Worm (Caenorhabditis elegans) whole organism, L4 larva: ENCODE measurements around the gene mff-1.

Experiments
- D1046.2 ChIP-seq: fragments of 200-800 bp; sonication (Bioruptor generic); IDR thresholded peaks from 2 replicates; pipeline ENCODE4 v1.3.6; 2022; ENCODE audit warnings: missing genetic modification characterization, missing compliant biosample characterization
- F26F4.8 ChIP-seq: fragments of 200-800 bp; sonication (Bioruptor generic); conservative IDR thresholded peaks from 2 replicates; pipeline ENCODE4 v1.3.6; 2022; ENCODE audit warnings: missing genetic modification characterization, missing compliant biosample characterization
- F49E8.2 ChIP-seq: sonication (generic microtip); optimal IDR thresholded peaks from 2 replicates; lab custom pipeline; 2016; ENCODE audit warnings: missing compliant biosample characterization, mild to moderate bottlenecking, missing genetic modification characterization, borderline replicate concordance
- Y75B8A.6 ChIP-seq: fragments of 200-800 bp; sonication (Bioruptor generic); IDR thresholded peaks from 2 replicates; pipeline ENCODE4 v1.3.6; 2022; ENCODE audit warnings: missing genetic modification reagents, missing genetic modification characterization, missing compliant biosample characterization
- ZK546.5 ChIP-seq, 2 experiments: sonication (generic microtip); optimal IDR thresholded peaks; 2 replicates each; lab custom pipeline; 2017; ENCODE audit warnings: missing biosample characterization in 2 of 2, missing genetic modification characterization in 2 of 2
- aha-1 ChIP-seq: fragments of 150-350 bp; peaks from one replicate; lab custom pipeline; 2014; ENCODE audit warnings: missing biosample characterization, missing genetic modification characterization
- arid-1 ChIP-seq: fragments of 200-800 bp; sonication (Bioruptor generic); conservative IDR thresholded peaks from 2 replicates; pipeline ENCODE4 v1.3.6; 2022; ENCODE audit warnings: missing genetic modification reagents, missing genetic modification characterization, missing compliant biosample characterization
- ceh-20 ChIP-seq: fragments of 200-800 bp; sonication (Bioruptor generic); IDR thresholded peaks from 2 replicates; pipeline ENCODE4 v1.3.6; 2022; ENCODE audit warnings: missing genetic modification reagents, missing genetic modification characterization, missing compliant biosample characterization
- ceh-32 ChIP-seq: sonication (generic microtip); optimal IDR thresholded peaks from 2 replicates; lab custom pipeline; 2016; ENCODE audit warnings: mild to moderate bottlenecking, missing genetic modification characterization, missing compliant biosample characterization; ENCODE audit not compliant: poor library complexity
- ceh-44 ChIP-seq: fragments of 200-800 bp; sonication (Bioruptor generic); IDR thresholded peaks from 2 replicates; pipeline ENCODE4 v1.3.6; 2022; ENCODE audit warnings: missing genetic modification reagents, missing genetic modification characterization, missing compliant biosample characterization
- cey-2 ChIP-seq: sonication (generic microtip); optimal IDR thresholded peaks from 3 replicates; lab custom pipeline; 2017; ENCODE audit warnings: missing genetic modification characterization, mild to moderate bottlenecking, missing compliant biosample characterization, antibody characterized with exemption, borderline replicate concordance; ENCODE audit not compliant: insufficient read depth
- ctbp-1 ChIP-seq: fragments of 200-800 bp; sonication (Bioruptor generic); IDR thresholded peaks from 2 replicates; pipeline ENCODE4 v1.3.6; 2022; ENCODE audit warnings: missing genetic modification reagents, missing genetic modification characterization, missing compliant biosample characterization
- daf-12 ChIP-seq: fragments of 150-350 bp; optimal IDR thresholded peaks from 2 replicates; lab custom pipeline; 2014; ENCODE audit warnings: missing biosample characterization, missing genetic modification reagents, missing genetic modification characterization
- dmd-9 ChIP-seq: fragments of 200-800 bp; sonication (Bioruptor generic); IDR thresholded peaks from 2 replicates; pipeline ENCODE4 v1.3.6; 2022; ENCODE audit warnings: missing genetic modification reagents, missing genetic modification characterization, missing compliant biosample characterization
- dpl-1 ChIP-seq: fragments of 150-350 bp; optimal IDR thresholded peaks from 2 replicates; lab custom pipeline; 2014; ENCODE audit warnings: missing biosample characterization, missing genetic modification reagents, missing genetic modification characterization
- duxl-1 ChIP-seq: sonication (generic microtip); optimal IDR thresholded peaks from 2 replicates; lab custom pipeline; 2016; ENCODE audit warnings: mild to moderate bottlenecking, missing genetic modification characterization, moderate library complexity, missing compliant biosample characterization; ENCODE audit not compliant: poor library complexity
- dve-1 ChIP-seq: sonication (generic microtip); optimal IDR thresholded peaks from 2 replicates; lab custom pipeline; 2017; ENCODE audit warnings: antibody characterized with exemption, mild to moderate bottlenecking, missing genetic modification characterization, missing compliant biosample characterization; ENCODE audit not compliant: insufficient read depth
- fkh-10 ChIP-seq: fragments of 150-350 bp; optimal IDR thresholded peaks from 2 replicates; lab custom pipeline; 2014; ENCODE audit warnings: missing biosample characterization, missing genetic modification reagents, missing genetic modification characterization
- hlh-30 ChIP-seq: sonication (generic microtip); optimal IDR thresholded peaks from 2 replicates; lab custom pipeline; 2017; ENCODE audit warnings: antibody characterized with exemption, mild to moderate bottlenecking, missing genetic modification characterization, missing compliant biosample characterization; ENCODE audit not compliant: insufficient read depth
- jun-1 ChIP-seq: fragments of 150-350 bp; optimal IDR thresholded peaks from 2 replicates; lab custom pipeline; 2014; ENCODE audit warnings: missing biosample characterization, missing genetic modification reagents, missing genetic modification characterization
- lin-13 ChIP-seq: fragments of 150-350 bp; optimal IDR thresholded peaks from 2 replicates; lab custom pipeline; 2014; ENCODE audit warnings: missing biosample characterization, missing genetic modification reagents, missing genetic modification characterization
- lin-39 ChIP-seq: fragments of 150-350 bp; optimal IDR thresholded peaks from 2 replicates; lab custom pipeline; 2014; ENCODE audit warnings: missing biosample characterization, missing genetic modification reagents, missing genetic modification characterization
- lir-3 ChIP-seq: sonication (generic microtip); optimal IDR thresholded peaks from 2 replicates; lab custom pipeline; 2016; ENCODE audit warnings: mild to moderate bottlenecking, missing genetic modification characterization, missing compliant biosample characterization
- madf-9 ChIP-seq: fragments of 200-800 bp; sonication (Bioruptor generic); conservative IDR thresholded peaks from 2 replicates; pipeline ENCODE4 v1.3.6; 2022; ENCODE audit warnings: missing genetic modification reagents, missing genetic modification characterization, missing compliant biosample characterization
- mdl-1 ChIP-seq, 2 experiments: fragments of 150-350 bp in 1 of 2; sonication (generic microtip) in 1 of 2; optimal IDR thresholded peaks; 2 replicates each; lab custom pipeline; 2014 to 2017; ENCODE audit warnings: missing biosample characterization in 2 of 2, missing genetic modification characterization in 2 of 2
- mep-1 ChIP-seq: fragments of 150-350 bp; sonication (generic microtip); optimal IDR thresholded peaks from 3 replicates; lab custom pipeline; 2014; ENCODE audit warnings: missing biosample characterization, missing genetic modification characterization
- mxl-3 ChIP-seq: fragments of 200-800 bp; sonication (Bioruptor generic); optimal IDR thresholded peaks from 2 replicates; lab custom pipeline; 2018; ENCODE audit warnings: mild to moderate bottlenecking, missing genetic modification characterization, missing compliant biosample characterization
- nhr-10 ChIP-seq: fragments of 150-350 bp; optimal IDR thresholded peaks from 2 replicates; lab custom pipeline; 2014; ENCODE audit warnings: missing biosample characterization, missing genetic modification characterization
- nhr-102 ChIP-seq: sonication (generic microtip); optimal IDR thresholded peaks from 2 replicates; lab custom pipeline; 2016; ENCODE audit warnings: mild to moderate bottlenecking, missing genetic modification characterization, moderate library complexity, missing compliant biosample characterization
- nhr-25 ChIP-seq: sonication (generic microtip); optimal IDR thresholded peaks from 2 replicates; lab custom pipeline; 2017; ENCODE audit warnings: missing genetic modification characterization, mild to moderate bottlenecking, missing compliant biosample characterization, antibody characterized with exemption, moderate library complexity, borderline replicate concordance; ENCODE audit not compliant: insufficient read depth
- nhr-28 ChIP-seq: fragments of 150-350 bp; optimal IDR thresholded peaks from 2 replicates; lab custom pipeline; 2014; ENCODE audit warnings: missing biosample characterization, missing genetic modification characterization
- pqm-1 ChIP-seq: sonication (generic microtip); optimal IDR thresholded peaks from 2 replicates; lab custom pipeline; 2017; ENCODE audit warnings: missing biosample characterization, missing genetic modification characterization
- spr-1 ChIP-seq: sonication (generic microtip); optimal IDR thresholded peaks from 2 replicates; lab custom pipeline; 2016; ENCODE audit warnings: mild to moderate bottlenecking, missing genetic modification characterization, missing compliant biosample characterization
- spr-3 ChIP-seq: fragments of 200-800 bp; sonication (Bioruptor generic); optimal IDR thresholded peaks from 2 replicates; lab custom pipeline; 2018; ENCODE audit warnings: mild to moderate bottlenecking, missing genetic modification characterization, missing compliant biosample characterization
- unc-130 ChIP-seq: sonication (generic microtip); optimal IDR thresholded peaks from 2 replicates; lab custom pipeline; 2016; ENCODE audit warnings: missing genetic modification reagents, missing genetic modification characterization, missing compliant biosample characterization
- unc-62 ChIP-seq, 3 experiments: fragments of 150-350 bp in 1 of 3; sonication (generic microtip); optimal IDR thresholded peaks in 2 of 3; peaks in 1 of 3; 1 replicate in 1 of 3; 2 replicates in 2 of 3; lab custom pipeline; 2014 to 2017; ENCODE audit warnings: missing biosample characterization in 3 of 3, missing genetic modification characterization in 3 of 3, missing genetic modification reagents in 3 of 3, missing genotype in 1 of 3
- vab-7 ChIP-seq: fragments of 200-800 bp; sonication (Bioruptor generic); IDR thresholded peaks from 2 replicates; pipeline ENCODE4 v1.3.6; 2022; ENCODE audit warnings: missing genetic modification reagents, missing genetic modification characterization, missing compliant biosample characterization
- zfp-3 ChIP-seq: fragments of 200-800 bp; sonication (Bioruptor generic); conservative IDR thresholded peaks from 2 replicates; pipeline ENCODE4 v1.3.6; 2022; ENCODE audit warnings: missing genetic modification reagents, missing genetic modification characterization, missing compliant biosample characterization
- ztf-11 ChIP-seq: fragments of 150-350 bp; optimal IDR thresholded peaks from 2 replicates; lab custom pipeline; 2014; ENCODE audit warnings: missing biosample characterization, missing genetic modification characterization

The mff-1 gene

ce11 chrX:13021446-13021845 lies 34.4 kb upstream of the mff-1 start:
- no peak for TF ChIP-seq lin-39
- TF ChIP-seq cey-2 (tag; lab: Kevin White, UChicago): no peak
- no peak for TF ChIP-seq F49E8.2 (tag; lab: Kevin White, UChicago)
- no peak for TF ChIP-seq dpl-1 (GFP tag; lab: Kevin White, UChicago)
- TF ChIP-seq aha-1 (tag; lab: Kevin White, UChicago): no peak
- no peak for TF ChIP-seq dmd-9 (GFP tag; lab: Robert Waterston, UW)
- no peak for TF ChIP-seq ceh-32

DNA sequence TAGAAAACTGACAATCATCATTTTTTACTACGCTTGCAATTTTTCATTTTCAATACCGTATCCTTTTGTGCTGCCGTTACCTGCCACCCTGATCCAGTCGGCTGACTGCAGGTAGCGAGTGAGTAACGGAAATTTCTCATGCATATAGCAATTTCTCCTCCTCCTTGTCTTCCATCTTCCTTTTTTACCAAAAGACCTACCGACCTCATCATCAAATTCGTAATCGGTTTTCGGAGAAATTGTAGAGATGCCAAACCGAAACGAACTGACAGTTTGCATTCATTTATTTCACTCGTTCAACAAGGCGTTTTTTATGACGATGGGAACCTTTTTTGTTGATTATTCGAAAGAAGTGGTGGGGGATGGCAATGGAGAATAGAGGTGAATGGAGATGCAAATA lies 29.3 kb upstream of the mff-1 start:
- TF ChIP-seq nhr-25 (tag; lab: Kevin White, UChicago): peak; percentile 14
- no peak for TF ChIP-seq ZK546.5 (tag; optimal IDR thresholded peaks at IDR 0.05; lab: Kevin White, UChicago)
- peak; percentile 31 for TF ChIP-seq aha-1 (tag; lab: Kevin White, UChicago)

- no peak for TF ChIP-seq nhr-102
- TF ChIP-seq mxl-3: no peak
- no peak for TF ChIP-seq vab-7 (GFP tag; lab: Robert Waterston, UW)
- peak; percentile 80 for TF ChIP-seq nhr-25 (tag; lab: Kevin White, UChicago)
- TF ChIP-seq ZK546.5 (tag; optimal IDR thresholded peaks at IDR 0.05; lab: Kevin White, UChicago): no peak
- peak; percentile 33 for TF ChIP-seq nhr-28 (tag; lab: Kevin White, UChicago)
- TF ChIP-seq unc-62 (GFP tag; optimal IDR thresholded peaks at IDR 0.05 in 1 of 2; lab: Kevin White, UChicago): peak in 1 of 2 experiments; percentile 81
- TF ChIP-seq unc-62 (tag; optimal IDR thresholded peaks at IDR 0.05; lab: Kevin White, UChicago): no peak
- peak; percentile 12 for TF ChIP-seq mep-1 (tag; lab: Kevin White, UChicago)
- TF ChIP-seq lin-39: no peak
- TF ChIP-seq dve-1 (tag; lab: Kevin White, UChicago): no peak
Measured at ce11 chrX:13014341-13014740, 27.3 kb upstream of the mff-1 start.

ce11 chrX:13011897-13012296 lies 24.9 kb upstream of the mff-1 start:
- peak in 1 of 2 experiments; percentile 43 for TF ChIP-seq unc-62 (GFP tag; optimal IDR thresholded peaks at IDR 0.05 in 1 of 2; lab: Kevin White, UChicago)
- no peak for TF ChIP-seq unc-62 (tag; optimal IDR thresholded peaks at IDR 0.05; lab: Kevin White, UChicago)
- TF ChIP-seq unc-130 (GFP tag; lab: Kevin White, UChicago): no peak
- TF ChIP-seq, all 104 proteins: peak for 1

DNA sequence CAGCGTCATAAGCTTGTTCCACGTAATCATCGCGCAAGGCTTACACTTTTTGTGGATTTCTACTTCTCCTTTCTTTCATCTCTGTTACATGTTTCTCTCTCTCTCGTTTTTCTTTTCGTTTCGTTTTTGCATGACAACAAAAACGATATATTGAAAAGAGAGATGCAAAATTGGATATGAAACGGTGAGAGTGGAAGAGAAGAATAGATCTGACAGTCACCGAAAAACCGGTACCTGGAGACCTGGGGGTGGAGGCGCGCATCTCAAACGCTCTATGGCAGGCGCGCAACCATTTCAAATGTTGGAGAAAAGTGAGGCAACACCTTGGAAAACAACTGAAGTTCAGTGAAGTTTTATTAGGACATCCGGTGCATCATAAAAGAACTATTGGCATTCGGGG lies 22.6 kb upstream of the mff-1 start:
- TF ChIP-seq ceh-20 (no peak), mep-1 (tag; lab: Kevin White, UChicago) (peak; percentile 16), lir-3 (no peak), hlh-30 (tag; lab: Kevin White, UChicago) (peak; percentile 35), nhr-25 (tag; lab: Kevin White, UChicago) (peak; percentile 96)

ce11 chrX:13008895-13009294 lies 21.9 kb upstream of the mff-1 start:
- TF ChIP-seq ztf-11 (tag; lab: Kevin White, UChicago): no peak
- no peak for TF ChIP-seq spr-1
- TF ChIP-seq jun-1: no peak
- TF ChIP-seq nhr-10: no peak
- no peak for TF ChIP-seq pqm-1
- TF ChIP-seq mdl-1 (tag; optimal IDR thresholded peaks at IDR 0.05; lab: Kevin White, UChicago): peak in 1 of 2 experiments; percentile 8
- no peak for TF ChIP-seq F26F4.8
- no peak for TF ChIP-seq D1046.2 (GFP tag; lab: Robert Waterston, UW)
- TF ChIP-seq lin-13: no peak
- TF ChIP-seq unc-62 (GFP tag; optimal IDR thresholded peaks at IDR 0.05 in 1 of 2; lab: Kevin White, UChicago): peak in 1 of 2 experiments; percentile 73
- TF ChIP-seq unc-62 (tag; optimal IDR thresholded peaks at IDR 0.05; lab: Kevin White, UChicago): no peak
- TF ChIP-seq hlh-30 (tag; lab: Kevin White, UChicago): peak; percentile 51
- peak; percentile 36 for TF ChIP-seq nhr-28 (tag; lab: Kevin White, UChicago)
- no peak for TF ChIP-seq ctbp-1 (GFP tag; lab: Robert Waterston, UW)
- TF ChIP-seq duxl-1: no peak
- TF ChIP-seq madf-9 (GFP tag; lab: Robert Waterston, UW): no peak
- TF ChIP-seq ceh-44 (GFP tag; lab: Robert Waterston, UW): no peak
- no peak for TF ChIP-seq Y75B8A.6
- no peak for TF ChIP-seq spr-3 (GFP tag; lab: Kevin White, UChicago)
- no peak for TF ChIP-seq arid-1 (GFP tag; lab: Robert Waterston, UW)
- TF ChIP-seq fkh-10 (GFP tag; lab: Kevin White, UChicago): no peak
- TF ChIP-seq zfp-3 (GFP tag; lab: Robert Waterston, UW): no peak
- no peak for TF ChIP-seq daf-12 (tag; lab: Kevin White, UChicago)
